Worm (Caenorhabditis elegans): ENCODE measurements around the gene R04A9.1.

ce11 chrX:440420-440819 is 35.7 kb downstream of the R04A9.1 start:
- TF ChIP-seq tbx-37 (GFP tag; conservative IDR thresholded peaks at IDR 0.05): no peak
- no peak for TF ChIP-seq B0310.2 (tag; optimal IDR thresholded peaks at IDR 0.05)
- TF ChIP-seq scrt-1 (GFP tag; IDR thresholded peaks at IDR 0.05): no peak
- TF ChIP-seq flt-1 (GFP tag; IDR thresholded peaks at IDR 0.05): no peak
- no peak for TF ChIP-seq hmbx-1 (tag; optimal IDR thresholded peaks at IDR 0.05)

Measured in whole organism, early embryonic.